Worm (Caenorhabditis elegans) whole organism, L4 larva: Measurements from ENCODE around the gene spp-7.

Source experiments
- F26F4.8 ChIP-seq: fragments of 200-800 bp; sonication (Bioruptor generic); conservative IDR thresholded peaks from 2 replicates; pipeline ENCODE4 v1.3.6; 2022; ENCODE audit warnings: missing genetic modification characterization, missing compliant biosample characterization
- F44E2.7 ChIP-seq: fragments of 200-800 bp; sonication (Bioruptor generic); IDR thresholded peaks from 2 replicates; pipeline ENCODE4 v2.1.2; 2022; ENCODE audit warnings: missing genetic modification characterization, missing compliant biosample characterization
- R02D3.7 ChIP-seq: fragments of 150-350 bp; sonication (generic microtip); optimal IDR thresholded peaks from 3 replicates; lab custom pipeline; 2014; ENCODE audit warnings: missing biosample characterization, missing genetic modification characterization
- ZK337.2 ChIP-seq: fragments of 200-800 bp; sonication (Bioruptor generic); IDR thresholded peaks from 2 replicates; pipeline ENCODE4 v1.3.6; 2022; ENCODE audit warnings: missing genetic modification reagents, missing genetic modification characterization, missing compliant biosample characterization
- aha-1 ChIP-seq: fragments of 150-350 bp; peaks from one replicate; lab custom pipeline; 2014; ENCODE audit warnings: missing biosample characterization, missing genetic modification characterization
- ama-1 ChIP-seq: fragments of 150-350 bp; optimal IDR thresholded peaks from 2 replicates; lab custom pipeline; 2014; ENCODE audit warnings: inconsistent platforms, mixed read lengths
- arid-1 ChIP-seq: fragments of 200-800 bp; sonication (Bioruptor generic); conservative IDR thresholded peaks from 2 replicates; pipeline ENCODE4 v1.3.6; 2022; ENCODE audit warnings: missing genetic modification reagents, missing genetic modification characterization, missing compliant biosample characterization
- attf-4 ChIP-seq: sonication (generic microtip); optimal IDR thresholded peaks from 3 replicates; lab custom pipeline; 2017; ENCODE audit warnings: missing biosample characterization, missing genetic modification characterization
- ceh-44 ChIP-seq: fragments of 200-800 bp; sonication (Bioruptor generic); IDR thresholded peaks from 2 replicates; pipeline ENCODE4 v1.3.6; 2022; ENCODE audit warnings: missing genetic modification reagents, missing genetic modification characterization, missing compliant biosample characterization
- ceh-82 ChIP-seq: sonication (generic microtip); optimal IDR thresholded peaks from 2 replicates; lab custom pipeline; 2017; ENCODE audit warnings: missing biosample characterization, missing genetic modification characterization
- cey-2 ChIP-seq: sonication (generic microtip); optimal IDR thresholded peaks from 3 replicates; lab custom pipeline; 2017; ENCODE audit warnings: missing genetic modification characterization, mild to moderate bottlenecking, missing compliant biosample characterization, antibody characterized with exemption, borderline replicate concordance; ENCODE audit not compliant: insufficient read depth
- ctbp-1 ChIP-seq: fragments of 200-800 bp; sonication (Bioruptor generic); IDR thresholded peaks from 2 replicates; pipeline ENCODE4 v1.3.6; 2022; ENCODE audit warnings: missing genetic modification reagents, missing genetic modification characterization, missing compliant biosample characterization
- daf-12 ChIP-seq: fragments of 150-350 bp; optimal IDR thresholded peaks from 2 replicates; lab custom pipeline; 2014; ENCODE audit warnings: missing biosample characterization, missing genetic modification reagents, missing genetic modification characterization
- daf-8 ChIP-seq: fragments of 200-800 bp; sonication (Bioruptor generic); IDR thresholded peaks from 2 replicates; pipeline ENCODE4 v1.3.6; 2022; ENCODE audit warnings: missing genetic modification characterization, missing compliant biosample characterization
- dmd-8 ChIP-seq: fragments of 200-800 bp; sonication (Bioruptor generic); IDR thresholded peaks from 2 replicates; pipeline ENCODE4 v1.3.6; 2022; ENCODE audit warnings: missing genetic modification characterization, missing compliant biosample characterization
- duxl-1 ChIP-seq: sonication (generic microtip); optimal IDR thresholded peaks from 2 replicates; lab custom pipeline; 2016; ENCODE audit warnings: mild to moderate bottlenecking, missing genetic modification characterization, moderate library complexity, missing compliant biosample characterization; ENCODE audit not compliant: poor library complexity
- egl-43 ChIP-seq: fragments of 200-800 bp; sonication (Bioruptor generic); IDR thresholded peaks from 2 replicates; pipeline ENCODE4 v1.3.6; 2022; ENCODE audit warnings: missing genetic modification reagents, missing genetic modification characterization, missing compliant biosample characterization
- fos-1 ChIP-seq: fragments of 150-350 bp; optimal IDR thresholded peaks from 2 replicates; lab custom pipeline; 2014; ENCODE audit warnings: missing biosample characterization, missing genetic modification characterization
- hmg-1.1 ChIP-seq: fragments of 200-800 bp; sonication (Bioruptor generic); IDR thresholded peaks from 2 replicates; pipeline ENCODE4 v1.3.6; 2022; ENCODE audit warnings: missing genetic modification reagents, missing genetic modification characterization, missing compliant biosample characterization
- lim-7 ChIP-seq: fragments of 200-800 bp; sonication (Bioruptor generic); IDR thresholded peaks from 2 replicates; pipeline ENCODE4 v1.3.6; 2022; ENCODE audit warnings: missing genetic modification characterization, missing compliant biosample characterization
- lin-1 ChIP-seq: fragments of 200-800 bp; sonication (Bioruptor generic); IDR thresholded peaks from 2 replicates; pipeline ENCODE4 v1.3.6; 2022; ENCODE audit warnings: missing genetic modification reagents, missing genetic modification characterization, missing compliant biosample characterization
- lin-15B ChIP-seq: fragments of 150-350 bp; sonication (generic microtip); optimal IDR thresholded peaks from 3 replicates; lab custom pipeline; 2014; ENCODE audit warnings: missing biosample characterization, missing genetic modification characterization
- lin-29 ChIP-seq: fragments of 200-800 bp; sonication (Bioruptor generic); IDR thresholded peaks from 2 replicates; pipeline ENCODE4 v1.3.6; 2022; ENCODE audit warnings: missing genetic modification reagents, missing genetic modification characterization, missing compliant biosample characterization
- lin-38 ChIP-seq: fragments of 200-800 bp; sonication (Bioruptor generic); IDR thresholded peaks from 2 replicates; pipeline ENCODE4 v1.3.6; 2022; ENCODE audit warnings: missing genetic modification reagents, missing genetic modification characterization, missing compliant biosample characterization
- lir-3 ChIP-seq: sonication (generic microtip); optimal IDR thresholded peaks from 2 replicates; lab custom pipeline; 2016; ENCODE audit warnings: mild to moderate bottlenecking, missing genetic modification characterization, missing compliant biosample characterization
- mdl-1 ChIP-seq, 2 experiments: fragments of 150-350 bp in 1 of 2; sonication (generic microtip) in 1 of 2; optimal IDR thresholded peaks; 2 replicates each; lab custom pipeline; 2014 to 2017; ENCODE audit warnings: missing biosample characterization in 2 of 2, missing genetic modification characterization in 2 of 2
- mdt-29 ChIP-seq: fragments of 200-800 bp; sonication (Bioruptor generic); IDR thresholded peaks from 2 replicates; pipeline ENCODE4 v1.3.6; 2022; ENCODE audit warnings: missing genetic modification reagents, missing genetic modification characterization, missing compliant biosample characterization
- mep-1 ChIP-seq: fragments of 150-350 bp; sonication (generic microtip); optimal IDR thresholded peaks from 3 replicates; lab custom pipeline; 2014; ENCODE audit warnings: missing biosample characterization, missing genetic modification characterization
- mes-2 ChIP-seq: sonication (generic microtip); optimal IDR thresholded peaks from 2 replicates; lab custom pipeline; 2016; ENCODE audit warnings: missing genotype, mild to moderate bottlenecking, missing genetic modification characterization, missing compliant biosample characterization; ENCODE audit not compliant: poor library complexity, severe bottlenecking
- nhr-102 ChIP-seq: sonication (generic microtip); optimal IDR thresholded peaks from 2 replicates; lab custom pipeline; 2016; ENCODE audit warnings: mild to moderate bottlenecking, missing genetic modification characterization, moderate library complexity, missing compliant biosample characterization
- nhr-11 ChIP-seq: fragments of 150-350 bp; optimal IDR thresholded peaks from 2 replicates; lab custom pipeline; 2014; ENCODE audit warnings: missing biosample characterization, missing genetic modification characterization
- nhr-237 ChIP-seq: sonication (generic microtip); optimal IDR thresholded peaks from 2 replicates; lab custom pipeline; 2017; ENCODE audit warnings: missing biosample characterization, missing genetic modification characterization
- nhr-28 ChIP-seq: fragments of 150-350 bp; optimal IDR thresholded peaks from 2 replicates; lab custom pipeline; 2014; ENCODE audit warnings: missing biosample characterization, missing genetic modification characterization
- nhr-41 ChIP-seq: fragments of 200-800 bp; sonication (Bioruptor generic); IDR thresholded peaks from 2 replicates; pipeline ENCODE4 v1.3.6; 2022; ENCODE audit warnings: missing genetic modification reagents, missing genetic modification characterization, missing compliant biosample characterization
- nhr-42 ChIP-seq: fragments of 200-800 bp; sonication (Bioruptor generic); IDR thresholded peaks from 2 replicates; pipeline ENCODE4 v1.3.6; 2022; ENCODE audit warnings: missing genetic modification characterization, missing compliant biosample characterization
- nhr-76 ChIP-seq: fragments of 150-350 bp; optimal IDR thresholded peaks from 2 replicates; lab custom pipeline; 2014; ENCODE audit warnings: missing biosample characterization, missing genetic modification characterization
- nhr-77 ChIP-seq: fragments of 150-350 bp; optimal IDR thresholded peaks from 2 replicates; lab custom pipeline; 2014; ENCODE audit warnings: missing biosample characterization, missing genetic modification characterization
- pha-4 ChIP-seq, 2 experiments: fragments of 150-350 bp in 1 of 2; fragments of 200-800 bp in 1 of 2; sonication (Bioruptor generic) in 1 of 2; IDR thresholded peaks in 1 of 2; optimal IDR thresholded peaks in 1 of 2; 2 replicates each; pipeline versions ENCODE4 v1.3.6 to Lab custom; 2014 to 2022; ENCODE audit warnings: missing genetic modification characterization in 2 of 2, missing genetic modification reagents in 2 of 2, missing biosample characterization in 1 of 2, missing compliant biosample characterization in 1 of 2
- php-3 ChIP-seq: fragments of 200-800 bp; sonication (Bioruptor generic); IDR thresholded peaks from 2 replicates; pipeline ENCODE4 v1.3.6; 2022; ENCODE audit warnings: missing genetic modification reagents, missing genetic modification characterization, missing compliant biosample characterization
- spr-1 ChIP-seq: sonication (generic microtip); optimal IDR thresholded peaks from 2 replicates; lab custom pipeline; 2016; ENCODE audit warnings: mild to moderate bottlenecking, missing genetic modification characterization, missing compliant biosample characterization
- tag-97 ChIP-seq: fragments of 200-800 bp; sonication (Bioruptor generic); IDR thresholded peaks from 2 replicates; pipeline ENCODE4 v1.3.6; 2022; ENCODE audit warnings: missing genetic modification characterization, missing compliant biosample characterization
- tra-1 ChIP-seq: fragments of 200-800 bp; sonication (Bioruptor generic); IDR thresholded peaks from 2 replicates; pipeline ENCODE4 v1.3.6; 2022; ENCODE audit warnings: missing genetic modification reagents, missing genetic modification characterization, missing compliant biosample characterization
- unc-62 ChIP-seq, 3 experiments: fragments of 150-350 bp in 1 of 3; sonication (generic microtip); optimal IDR thresholded peaks in 2 of 3; peaks in 1 of 3; 1 replicate in 1 of 3; 2 replicates in 2 of 3; lab custom pipeline; 2014 to 2017; ENCODE audit warnings: missing biosample characterization in 3 of 3, missing genetic modification characterization in 3 of 3, missing genetic modification reagents in 3 of 3, missing genotype in 1 of 3
- vab-7 ChIP-seq: fragments of 200-800 bp; sonication (Bioruptor generic); IDR thresholded peaks from 2 replicates; pipeline ENCODE4 v1.3.6; 2022; ENCODE audit warnings: missing genetic modification reagents, missing genetic modification characterization, missing compliant biosample characterization
- zip-2 ChIP-seq: fragments of 150-350 bp; optimal IDR thresholded peaks from 2 replicates; lab custom pipeline; 2014; ENCODE audit warnings: missing biosample characterization, missing genetic modification characterization

Gene spp-7

DNA sequence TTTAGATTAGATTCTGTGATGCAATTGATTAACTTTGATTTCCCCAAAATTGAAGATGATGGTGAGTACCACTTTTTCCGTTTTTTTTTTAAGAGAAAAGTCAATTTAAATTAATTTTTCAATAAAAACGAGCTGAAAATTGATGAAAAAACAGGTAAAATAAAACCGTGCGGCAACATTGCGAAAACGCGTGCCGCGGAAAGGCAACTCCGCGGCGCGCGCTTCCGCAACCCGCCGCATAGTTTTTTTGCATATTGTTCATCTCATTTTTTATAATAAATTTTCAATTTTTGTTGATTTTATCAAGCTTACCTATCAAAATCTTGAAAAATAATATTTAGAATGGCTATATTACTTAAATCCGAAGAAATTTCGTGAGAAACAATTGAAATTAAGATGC lies 44.7 kb downstream of the spp-7 start (continued):
- TF ChIP-seq lir-3 (no peak), mdl-1 (tag; optimal IDR thresholded peaks at IDR 0.05; lab: Kevin White, UChicago) (no peak), F26F4.8 (no peak), mep-1 (tag; lab: Kevin White, UChicago) (peak; percentile 20), lin-29 (GFP tag; lab: Robert Waterston, UW) (no peak), lin-1 (GFP tag; lab: Robert Waterston, UW) (no peak), daf-12 (no peak), hmg-1.1 (no peak), tag-97 (no peak), attf-4 (tag; lab: Kevin White, UChicago) (no peak), F44E2.7 (GFP tag; lab: Robert Waterston, UW) (0 out of 2 replicates have a peak, but pooled peaks have one; percentile 15), nhr-77 (no peak), R02D3.7 (no peak), daf-8 (GFP tag; lab: Robert Waterston, UW) (no peak), nhr-76 (tag; lab: Kevin White, UChicago) (no peak), php-3 (GFP tag; lab: Robert Waterston, UW) (no peak), egl-43 (GFP tag; lab: Robert Waterston, UW) (no peak), aha-1 (tag; lab: Kevin White, UChicago) (peak; percentile 43), lim-7 (GFP tag; lab: Robert Waterston, UW) (no peak), duxl-1 (no peak), ceh-82 (no peak), nhr-237 (tag; lab: Kevin White, UChicago) (no peak), lin-38 (GFP tag; lab: Robert Waterston, UW) (peak; percentile 58), ZK337.2 (GFP tag; lab: Robert Waterston, UW) (no peak), nhr-41 (GFP tag; lab: Robert Waterston, UW) (no peak), unc-62 (GFP tag; optimal IDR thresholded peaks at IDR 0.05 in 1 of 2; lab: Kevin White, UChicago) (no peak), unc-62 (tag; optimal IDR thresholded peaks at IDR 0.05; lab: Kevin White, UChicago) (no peak), nhr-28 (tag; lab: Kevin White, UChicago) (no peak), nhr-11 (tag; lab: Kevin White, UChicago) (no peak), tra-1 (GFP tag; lab: Robert Waterston, UW) (no peak), mdt-29 (no peak), ama-1 (lab: Kevin White, UChicago) (no peak), zip-2 (tag; lab: Kevin White, UChicago) (no peak), cey-2 (no peak), fos-1 (tag; lab: Kevin White, UChicago) (no peak), lin-15B (tag; lab: Kevin White, UChicago) (no peak), vab-7 (GFP tag; lab: Robert Waterston, UW) (no peak)

DNA sequence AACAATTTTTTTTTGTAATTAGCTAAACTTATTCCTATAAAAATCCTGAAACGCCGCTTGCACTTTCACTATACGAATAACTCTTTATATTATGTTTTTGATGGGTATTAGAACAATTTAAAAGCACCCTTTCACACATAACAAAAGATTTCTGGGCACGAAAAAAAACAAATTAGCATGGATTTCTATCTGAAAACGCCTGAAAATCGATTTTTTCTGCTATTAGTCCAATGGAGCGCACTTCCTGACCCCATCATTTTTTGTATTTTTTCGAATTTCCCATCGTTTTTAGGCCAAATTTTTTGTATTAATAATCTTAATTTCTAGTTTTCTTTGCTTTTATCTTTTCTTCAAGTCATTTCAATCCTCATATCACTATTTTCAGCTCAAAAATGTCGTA lies 46.2 kb downstream of the spp-7 start, which contains the start of gene F41H10.3:
TSS of gene F41H10.3 (plus strand) at position 388 of the 400 bp plus-strand sequence.
- TF ChIP-seq pha-4 (GFP tag; IDR thresholded peaks at IDR 0.05; lab: Robert Waterston, UW) (no peak), pha-4 (tag; optimal IDR thresholded peaks at IDR 0.05; lab: Kevin White, UChicago) (no peak), nhr-28 (tag; lab: Kevin White, UChicago) (no peak), nhr-42 (GFP tag; lab: Robert Waterston, UW) (no peak), fos-1 (tag; lab: Kevin White, UChicago) (no peak), lin-1 (GFP tag; lab: Robert Waterston, UW) (no peak), mep-1 (tag; lab: Kevin White, UChicago) (no peak), nhr-102 (tag; lab: Kevin White, UChicago) (no peak), arid-1 (GFP tag; lab: Robert Waterston, UW) (no peak), nhr-77 (no peak), lin-38 (GFP tag; lab: Robert Waterston, UW) (peak; percentile 61), spr-1 (no peak), aha-1 (tag; lab: Kevin White, UChicago) (peak; percentile 57), ceh-44 (GFP tag; lab: Robert Waterston, UW) (no peak), mes-2 (no peak), ctbp-1 (GFP tag; lab: Robert Waterston, UW) (no peak), dmd-8 (no peak)
